Worm (Caenorhabditis elegans): ENCODE data around the gene F57B1.9.

F57B1.9 gene

DNA sequence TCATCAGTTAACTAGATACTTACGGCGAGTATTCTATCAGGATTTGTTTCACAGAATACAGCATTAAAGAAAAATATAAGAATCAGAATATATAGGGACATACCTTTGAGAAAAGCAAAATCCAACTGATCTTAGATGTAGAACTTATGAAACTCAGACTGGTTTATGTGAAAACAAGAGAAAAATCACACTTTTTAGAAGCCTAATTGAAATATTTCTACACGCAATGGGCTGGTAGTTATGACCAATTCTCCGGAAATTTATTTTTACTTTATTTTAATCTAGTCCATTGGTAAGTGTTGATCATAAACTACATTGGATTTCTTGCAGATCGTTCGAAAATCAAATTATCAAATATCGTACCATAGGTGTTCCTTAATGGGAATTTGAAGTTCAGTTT, 13.6 kb downstream of the F57B1.9 start, which contains the start of gene T09E8.4:
Gene T09E8.4 (minus strand): TSS at position 101 of the 400 bp plus-strand sequence.
- TF ChIP-seq him-1 (tag; optimal IDR thresholded peaks at IDR 0.05) (no peak), W03F9.2 (tag; optimal IDR thresholded peaks at IDR 0.05) (no peak), dao-5 (tag; optimal IDR thresholded peaks at IDR 0.05) (no peak)

DNA sequence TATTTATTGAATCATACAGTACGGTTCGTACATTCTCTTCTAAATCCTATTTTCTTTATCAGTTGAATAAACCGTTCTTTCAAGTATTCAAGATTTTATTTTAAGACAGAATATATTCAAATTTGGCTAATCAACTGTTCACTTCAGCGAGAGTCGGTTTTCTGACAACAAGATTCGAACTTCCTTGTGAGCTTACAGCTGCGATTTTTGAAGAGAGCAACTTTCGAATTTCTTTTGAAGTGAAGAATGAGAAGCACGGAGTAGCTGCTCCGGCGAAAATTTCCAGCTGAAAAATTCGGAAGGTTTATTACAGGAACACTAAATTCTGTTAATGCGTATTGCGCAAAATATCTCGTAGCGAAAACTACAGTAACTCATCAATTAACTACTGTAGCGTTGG, 16.3 kb downstream of the F57B1.9 start:
- TF ChIP-seq him-1 (tag; optimal IDR thresholded peaks at IDR 0.05) (no peak), W03F9.2 (tag; optimal IDR thresholded peaks at IDR 0.05) (no peak), dao-5 (tag; optimal IDR thresholded peaks at IDR 0.05) (no peak)

DNA sequence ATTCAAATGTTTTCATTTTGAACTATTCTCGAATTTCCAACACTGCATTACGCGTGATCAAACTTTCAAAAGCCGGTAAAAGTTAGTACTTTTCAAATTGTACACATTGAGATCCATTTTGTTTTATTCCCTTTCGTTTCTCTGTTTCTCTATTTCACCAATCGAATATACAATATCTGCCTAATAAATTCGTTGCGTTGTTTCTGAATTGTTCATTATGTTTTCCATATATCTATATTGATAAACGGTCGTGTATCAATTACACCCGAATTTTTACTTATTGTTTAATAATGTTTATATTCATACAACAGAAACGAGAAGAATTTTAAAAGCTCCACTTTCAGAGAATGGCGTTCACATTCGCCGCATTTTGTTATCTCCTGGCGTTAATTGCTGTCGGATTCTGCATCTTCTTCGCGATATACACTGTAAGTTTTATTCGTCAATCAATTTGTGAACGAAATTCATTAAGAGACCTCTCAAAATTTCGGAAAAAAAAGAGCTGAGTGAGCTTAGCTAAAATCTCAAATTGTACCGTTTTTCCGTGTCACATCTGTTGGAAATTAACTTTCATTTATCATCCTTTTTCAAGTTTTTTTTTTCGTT, 17.6 kb downstream of the F57B1.9 start, which contains the start of gene cni-1:
Gene cni-1 (plus strand): TSS at position 345 of the 606 bp plus-strand sequence.
- TF ChIP-seq him-1 (tag; optimal IDR thresholded peaks at IDR 0.05), result no peak
- no peak for TF ChIP-seq W03F9.2 (tag; optimal IDR thresholded peaks at IDR 0.05)
- TF ChIP-seq dao-5 (tag; optimal IDR thresholded peaks at IDR 0.05), result no peak

DNA sequence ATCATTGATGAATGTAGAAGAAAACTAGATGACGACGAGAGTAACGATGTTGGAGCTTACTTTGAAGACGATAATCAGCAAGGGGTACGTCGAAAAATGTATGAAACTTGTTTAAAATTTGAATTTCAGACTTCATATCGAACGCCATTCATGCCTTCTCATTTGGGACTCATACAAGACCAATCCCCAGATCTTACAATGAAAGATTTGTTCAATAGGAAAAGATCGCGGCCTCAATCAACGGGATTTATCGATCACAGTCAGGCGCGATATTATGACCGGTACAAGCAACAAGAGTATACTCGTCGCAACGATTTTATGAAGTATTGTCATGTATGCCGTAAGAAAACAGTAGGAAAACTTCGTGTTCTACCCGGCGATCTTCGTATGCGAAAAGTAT, 20.9 kb downstream of the F57B1.9 start:
- no peak for TF ChIP-seq dao-5 (tag; optimal IDR thresholded peaks at IDR 0.05)
- no peak for TF ChIP-seq him-1 (tag; optimal IDR thresholded peaks at IDR 0.05)
- no peak for TF ChIP-seq W03F9.2 (tag; optimal IDR thresholded peaks at IDR 0.05)

DNA sequence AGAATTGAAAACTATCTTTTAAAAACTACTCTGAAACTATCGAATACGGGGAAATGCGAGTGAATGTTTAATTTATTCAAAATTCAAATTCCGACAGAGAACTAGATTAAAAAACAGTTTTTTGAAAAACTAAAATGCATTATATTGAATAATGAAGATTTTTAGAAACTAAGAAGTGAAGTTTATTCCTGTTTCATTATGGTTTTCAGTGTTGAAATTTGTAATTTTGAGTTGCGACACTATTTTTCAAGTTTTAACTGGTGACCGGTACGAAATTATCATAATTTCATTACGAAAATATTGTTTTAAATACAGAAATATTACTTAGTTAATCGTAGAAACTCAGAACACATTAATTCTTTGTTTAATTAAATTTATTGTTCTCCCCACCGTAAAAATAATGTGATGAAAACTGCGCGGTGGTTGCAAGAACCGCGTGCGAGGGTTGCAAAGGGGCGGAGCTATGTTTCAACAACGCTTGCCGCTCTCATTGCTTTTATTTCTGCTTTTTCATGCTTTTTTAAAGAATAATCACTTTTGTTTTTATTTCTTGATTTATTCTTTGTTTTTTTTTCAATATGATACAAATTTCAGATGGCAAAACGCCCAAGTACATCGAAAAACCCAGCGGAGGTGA, 21.5 kb downstream of the F57B1.9 start, which contains the start of gene him-17:
Gene him-17 (plus strand): TSS at position 595 of the 637 bp plus-strand sequence.
- TF ChIP-seq W03F9.2 (tag; optimal IDR thresholded peaks at IDR 0.05) (peak; percentile 62), him-1 (tag; optimal IDR thresholded peaks at IDR 0.05) (no peak)

DNA sequence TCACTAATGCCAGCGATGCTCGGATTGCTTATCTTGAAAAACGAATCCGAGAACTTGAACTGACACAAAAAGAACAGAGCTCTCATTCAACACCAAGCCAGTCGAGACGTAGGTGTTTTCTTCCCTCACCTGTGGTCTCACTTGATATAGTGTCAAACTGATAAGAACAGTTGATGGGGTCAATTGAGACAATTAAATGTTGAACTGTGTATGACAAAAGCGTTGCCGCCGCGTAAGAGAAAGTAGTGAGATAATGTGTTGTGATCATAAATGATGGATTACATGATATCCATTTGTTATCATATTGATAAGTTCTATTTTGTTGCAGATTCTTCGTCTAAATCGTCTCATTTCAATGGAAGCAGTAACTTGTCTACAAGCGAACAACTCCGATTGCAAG, 24.0 kb downstream of the F57B1.9 start:
- TF ChIP-seq him-1 (tag; optimal IDR thresholded peaks at IDR 0.05) (no peak), W03F9.2 (tag; optimal IDR thresholded peaks at IDR 0.05) (no peak), dao-5 (tag; optimal IDR thresholded peaks at IDR 0.05) (no peak)

DNA sequence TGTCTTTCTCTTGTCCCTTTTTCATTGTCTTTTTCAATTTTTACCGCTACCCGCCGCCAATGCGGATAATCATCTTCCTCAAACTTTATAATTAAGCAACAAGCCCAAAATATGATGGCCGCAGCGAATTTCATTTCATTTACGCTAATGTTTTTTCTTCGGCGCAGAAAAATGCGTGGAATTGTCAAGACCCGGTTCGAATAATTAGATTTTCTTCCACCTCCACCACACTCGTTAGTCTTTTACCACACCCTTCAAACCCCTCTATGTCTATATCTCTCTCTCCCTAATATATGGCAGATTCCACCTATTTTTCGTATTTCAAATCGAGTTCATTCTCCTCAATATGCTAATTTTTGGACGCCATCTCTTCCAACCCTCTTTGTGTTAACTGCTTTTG, 27.2 kb downstream of the F57B1.9 start:
- TF ChIP-seq dao-5 (tag; optimal IDR thresholded peaks at IDR 0.05) (no peak), him-1 (tag; optimal IDR thresholded peaks at IDR 0.05) (no peak), W03F9.2 (tag; optimal IDR thresholded peaks at IDR 0.05) (no peak)

DNA sequence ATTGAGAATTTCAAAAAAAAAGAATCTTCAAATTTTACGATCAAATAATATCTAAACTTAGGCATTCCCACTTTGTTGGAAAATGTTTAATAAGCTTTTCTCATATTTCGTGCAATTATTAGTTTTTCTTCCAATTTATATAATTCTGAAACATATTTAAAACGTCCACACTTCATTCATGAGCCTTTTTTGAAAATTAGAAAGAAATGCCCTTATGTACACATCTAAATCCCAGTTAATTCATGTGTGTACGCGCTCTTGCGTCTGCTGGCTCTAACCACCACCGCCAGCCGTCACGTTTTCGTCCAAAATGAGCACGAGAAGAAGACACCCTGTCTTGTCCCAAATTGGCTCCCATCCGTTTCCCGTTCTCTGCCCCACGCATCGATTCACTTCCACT, 31.1 kb downstream of the F57B1.9 start:
- no peak for TF ChIP-seq W03F9.2 (tag; optimal IDR thresholded peaks at IDR 0.05)
- TF ChIP-seq dao-5 (tag; optimal IDR thresholded peaks at IDR 0.05), result no peak
- TF ChIP-seq him-1 (tag; optimal IDR thresholded peaks at IDR 0.05), result no peak

DNA sequence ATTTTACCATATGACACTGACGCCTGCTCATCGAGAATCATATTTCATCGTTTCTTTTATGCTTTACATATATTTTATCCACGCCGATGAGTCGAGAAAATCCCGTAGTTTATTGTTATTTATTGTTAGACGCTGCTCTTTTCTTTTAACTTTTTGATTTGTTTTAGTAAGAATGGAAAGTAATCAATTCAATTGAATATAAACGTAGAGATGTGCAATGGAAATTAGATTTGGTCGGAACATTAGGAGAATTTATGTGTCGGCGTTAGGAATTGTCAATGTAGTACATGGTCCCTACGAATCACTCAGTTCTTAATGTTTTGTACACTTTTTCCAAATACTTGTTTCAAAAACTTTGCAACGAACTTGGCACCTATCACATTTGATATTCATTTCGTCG, 32.5 kb downstream of the F57B1.9 start:
- TF ChIP-seq him-1 (tag; optimal IDR thresholded peaks at IDR 0.05) (no peak), W03F9.2 (tag; optimal IDR thresholded peaks at IDR 0.05) (no peak), dao-5 (tag; optimal IDR thresholded peaks at IDR 0.05) (no peak)

DNA sequence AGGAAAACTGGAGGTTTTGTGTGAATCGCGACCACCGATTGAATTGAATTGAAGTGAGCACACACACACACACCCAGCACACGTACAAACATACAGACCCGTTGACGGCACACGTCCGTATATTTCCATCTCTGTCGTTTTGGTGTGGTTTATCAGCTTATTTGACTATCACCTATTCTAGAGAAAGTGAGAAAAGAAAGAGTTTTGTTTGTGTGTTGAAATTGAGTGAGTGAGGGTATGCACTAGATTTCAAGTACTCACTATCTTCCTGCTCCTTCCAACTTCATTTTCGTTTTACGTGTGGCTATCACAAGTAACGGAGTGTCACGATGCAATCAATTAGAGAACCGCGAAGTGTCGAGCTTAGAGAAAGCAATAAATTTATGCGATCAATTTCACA, 33.9 kb downstream of the F57B1.9 start:
- no peak for TF ChIP-seq W03F9.2 (tag; optimal IDR thresholded peaks at IDR 0.05)
- TF ChIP-seq dao-5 (tag; optimal IDR thresholded peaks at IDR 0.05), result no peak
- TF ChIP-seq him-1 (tag; optimal IDR thresholded peaks at IDR 0.05), result no peak

DNA sequence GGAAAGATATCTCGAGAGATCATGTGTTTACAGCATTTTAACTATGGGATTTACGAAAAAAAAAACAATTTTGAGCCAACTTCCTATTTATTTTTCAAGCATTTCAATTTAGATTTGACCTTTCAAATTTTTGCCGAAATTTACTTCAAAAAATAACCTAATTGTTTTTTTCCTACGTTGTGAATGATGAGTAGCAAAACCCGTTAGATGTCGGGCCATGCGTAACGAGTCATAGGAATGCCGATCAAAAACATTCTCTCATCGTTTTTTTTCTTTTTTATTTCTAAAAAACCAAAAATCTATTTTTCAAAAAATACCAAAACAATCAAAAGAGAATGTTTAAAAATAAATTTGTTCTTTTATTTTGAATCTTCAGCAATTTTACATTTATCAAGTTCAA, 34.8 kb downstream of the F57B1.9 start:
- no peak for TF ChIP-seq him-1 (tag; optimal IDR thresholded peaks at IDR 0.05)
- no peak for TF ChIP-seq dao-5 (tag; optimal IDR thresholded peaks at IDR 0.05)
- no peak for TF ChIP-seq W03F9.2 (tag; optimal IDR thresholded peaks at IDR 0.05)

DNA sequence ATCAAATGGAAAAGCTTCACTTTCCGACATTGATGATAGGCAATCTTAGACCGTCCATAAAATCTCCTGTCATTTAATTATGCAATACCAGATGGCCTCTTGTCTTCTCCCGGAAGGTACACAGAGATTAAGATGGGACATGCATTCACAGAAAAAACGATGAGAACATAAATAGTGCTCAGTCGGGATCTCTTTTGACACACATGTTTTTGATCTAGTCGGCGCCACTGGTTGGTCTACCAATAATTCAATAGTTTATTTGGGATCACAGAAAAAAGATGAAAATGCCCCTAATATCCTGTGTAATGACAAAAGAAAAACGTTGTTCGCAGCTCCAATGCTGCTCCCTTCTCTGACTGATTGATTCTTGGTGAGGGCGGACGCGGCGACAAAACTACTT, 36.7 kb downstream of the F57B1.9 start:
- TF ChIP-seq W03F9.2 (tag; optimal IDR thresholded peaks at IDR 0.05), result no peak
- TF ChIP-seq him-1 (tag; optimal IDR thresholded peaks at IDR 0.05), result no peak

DNA sequence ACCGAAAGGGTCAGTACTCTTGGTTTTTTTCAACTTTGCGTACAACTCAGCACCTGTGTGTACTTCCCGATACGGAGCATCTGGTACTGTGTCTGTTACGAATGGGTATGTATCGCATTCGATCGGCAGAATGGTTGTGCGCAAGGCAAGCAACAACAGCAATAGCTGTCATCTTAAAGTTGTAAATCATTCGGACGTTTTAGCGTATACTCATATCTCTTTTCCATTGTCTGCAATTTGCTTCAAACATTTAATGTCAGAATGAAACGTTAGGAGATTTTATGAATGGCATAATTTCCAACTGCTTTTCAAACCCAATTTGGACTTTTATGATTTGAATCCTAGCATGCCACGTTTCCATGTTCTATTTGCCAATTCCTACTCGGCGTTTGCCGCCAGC, 40.6 kb downstream of the F57B1.9 start:
- TF ChIP-seq W03F9.2 (tag; optimal IDR thresholded peaks at IDR 0.05) (no peak), dao-5 (tag; optimal IDR thresholded peaks at IDR 0.05) (no peak), him-1 (tag; optimal IDR thresholded peaks at IDR 0.05) (no peak)

DNA sequence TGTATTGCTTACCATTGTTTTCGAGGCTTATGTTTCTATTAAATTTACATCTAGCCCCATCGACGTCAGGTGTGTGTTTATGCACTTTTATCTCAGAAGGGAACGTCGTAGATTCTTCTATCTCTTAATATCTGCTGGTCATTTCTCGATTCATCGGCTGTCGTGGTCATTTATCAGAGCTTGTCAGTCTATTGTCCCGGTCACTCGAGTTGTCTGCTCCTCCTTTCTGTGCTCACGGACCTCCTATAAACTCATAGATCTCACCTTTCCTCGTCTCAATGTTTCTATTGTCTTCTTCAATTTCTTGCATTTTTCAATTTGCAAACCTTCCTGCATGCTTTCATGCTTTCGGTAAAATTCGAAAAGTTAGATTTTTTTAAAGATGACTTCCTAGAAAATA, 43.5 kb downstream of the F57B1.9 start:
- TF ChIP-seq him-1 (tag; optimal IDR thresholded peaks at IDR 0.05) (no peak), dao-5 (tag; optimal IDR thresholded peaks at IDR 0.05) (no peak), W03F9.2 (tag; optimal IDR thresholded peaks at IDR 0.05) (no peak)

DNA sequence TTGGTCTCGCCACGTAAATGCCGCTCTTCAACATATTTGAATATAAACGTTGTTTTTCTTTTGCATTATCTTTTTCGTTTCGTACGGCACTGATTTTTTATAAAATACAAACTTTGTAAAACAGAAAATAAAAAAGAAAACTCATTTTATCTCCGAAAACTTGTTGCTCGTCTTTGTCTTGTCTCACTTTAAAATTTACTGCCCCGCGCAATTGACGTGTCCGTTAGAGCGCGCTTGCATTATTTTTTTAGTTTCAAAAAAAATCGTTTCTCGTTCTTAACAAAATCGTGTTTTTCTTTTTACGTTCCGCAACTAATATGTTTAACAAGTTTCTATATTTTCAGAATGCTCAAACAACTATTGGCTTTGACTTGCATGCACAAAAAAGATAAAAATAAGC, 45.1 kb downstream of the F57B1.9 start, which contains the start of gene noca-1:
Gene noca-1 (plus strand): TSS at position 345 of the 400 bp plus-strand sequence.
- TF ChIP-seq dao-5 (tag; optimal IDR thresholded peaks at IDR 0.05), result no peak
- no peak for TF ChIP-seq him-1 (tag; optimal IDR thresholded peaks at IDR 0.05)
- TF ChIP-seq W03F9.2 (tag; optimal IDR thresholded peaks at IDR 0.05), result no peak
